Worm (Caenorhabditis elegans) whole organism, L2 larva: ENCODE results near the gene Y39A1A.27.

Source experiments
- aly-2 ChIP-seq: fragments of 150-350 bp; optimal IDR thresholded peaks from 2 replicates; lab custom pipeline; 2014; ENCODE audit warnings: missing biosample characterization, missing genetic modification characterization
- ama-1 ChIP-seq: fragments of 150-350 bp; optimal IDR thresholded peaks from 2 replicates; lab custom pipeline; 2018; ENCODE audit warnings: inconsistent platforms
- ceh-16 ChIP-seq: fragments of 150-350 bp; optimal IDR thresholded peaks from 2 replicates; lab custom pipeline; 2014; ENCODE audit warnings: missing biosample characterization, missing genetic modification characterization
- crh-2 ChIP-seq: sonication (generic microtip); optimal IDR thresholded peaks from 2 replicates; lab custom pipeline; 2017; ENCODE audit warnings: missing biosample characterization, missing genetic modification characterization
- elt-3 ChIP-seq: sonication (generic microtip); optimal IDR thresholded peaks from 2 replicates; lab custom pipeline; 2017; ENCODE audit warnings: missing biosample characterization, missing genetic modification characterization
- fos-1 ChIP-seq: fragments of 150-350 bp; optimal IDR thresholded peaks from 2 replicates; lab custom pipeline; 2014; ENCODE audit warnings: missing biosample characterization, missing genetic modification characterization
- mdl-1 ChIP-seq, 2 experiments: fragments of 150-350 bp in 1 of 2; sonication (generic microtip) in 1 of 2; optimal IDR thresholded peaks; 2 replicates each; lab custom pipeline; 2017; ENCODE audit warnings: missing biosample characterization in 2 of 2, missing genetic modification characterization in 2 of 2
- nhr-11 ChIP-seq: fragments of 150-350 bp; optimal IDR thresholded peaks from 2 replicates; lab custom pipeline; 2014; ENCODE audit warnings: missing biosample characterization, missing genetic modification characterization
- nhr-237 ChIP-seq: fragments of 150-350 bp; optimal IDR thresholded peaks from 2 replicates; lab custom pipeline; 2014; ENCODE audit warnings: missing biosample characterization, missing genetic modification characterization
- nhr-25 ChIP-seq: fragments of 150-350 bp; sonication (generic microtip); optimal IDR thresholded peaks from 3 replicates; lab custom pipeline; 2014; ENCODE audit warnings: missing biosample characterization, missing genetic modification characterization
- snpc-4 ChIP-seq: fragments of 150-350 bp; optimal IDR thresholded peaks from 2 replicates; lab custom pipeline; 2014; ENCODE audit warnings: missing biosample characterization, missing genetic modification characterization
- unc-39 ChIP-seq: fragments of 150-350 bp; optimal IDR thresholded peaks from 2 replicates; lab custom pipeline; 2014; ENCODE audit warnings: missing biosample characterization, missing genetic modification characterization
- unc-62 ChIP-seq: fragments of 150-350 bp; optimal IDR thresholded peaks from 2 replicates; lab custom pipeline; 2014; ENCODE audit warnings: missing biosample characterization, missing genetic modification reagents, missing genetic modification characterization
- zag-1 ChIP-seq: fragments of 150-350 bp; optimal IDR thresholded peaks from 2 replicates; lab custom pipeline; 2014; ENCODE audit warnings: missing biosample characterization, missing genetic modification characterization

ce11 chrIII:10604325-10604724, 34.4 kb upstream of the Y39A1A.27 start:
- no peak for TF ChIP-seq unc-39 (tag; lab: Kevin White, UChicago)
- no peak for TF ChIP-seq fos-1 (tag; lab: Kevin White, UChicago)
- TF ChIP-seq ceh-16 (tag; lab: Kevin White, UChicago): no peak
- no peak for TF ChIP-seq crh-2 (tag; lab: Kevin White, UChicago)
- no peak for TF ChIP-seq elt-3
- TF ChIP-seq zag-1: no peak
- no peak for TF ChIP-seq mdl-1 (tag; optimal IDR thresholded peaks at IDR 0.05; lab: Kevin White, UChicago)
- no peak for TF ChIP-seq snpc-4
- no peak for TF ChIP-seq nhr-237 (tag; lab: Kevin White, UChicago)
- TF ChIP-seq nhr-11: no peak
- no peak for TF ChIP-seq unc-62 (GFP tag; lab: Kevin White, UChicago)
- no peak for TF ChIP-seq aly-2 (tag; lab: Kevin White, UChicago)
- TF ChIP-seq ama-1 (lab: Kevin White, UChicago): no peak
- TF ChIP-seq nhr-25 (tag; lab: Kevin White, UChicago): no peak
